Fruit fly (Drosophila melanogaster) whole organism, pupa: Measurements from ENCODE around the gene BBS1.

Experiments used
- CG10348 ChIP-seq: fragments of 200-800 bp; sonication (Bioruptor generic); IDR thresholded peaks from 2 replicates; pipeline ENCODE4 v1.3.6; 2022; ENCODE audit warnings: missing biosample characterization, missing genetic modification characterization
- CG13204 ChIP-seq: fragments of 200-800 bp; sonication (Bioruptor generic); optimal IDR thresholded peaks from 2 replicates; lab custom pipeline; 2018; ENCODE audit warnings: missing biosample characterization, mild to moderate bottlenecking, missing genetic modification characterization, moderate library complexity
- CG14655 ChIP-seq: fragments of 200-800 bp; sonication (Bioruptor generic); optimal IDR thresholded peaks from 3 replicates; lab custom pipeline; 2017; ENCODE audit warnings: mild to moderate bottlenecking, missing biosample characterization, missing genetic modification reagents, missing genetic modification characterization
- CG15710 ChIP-seq: fragments of 200-800 bp; sonication (Bioruptor generic); optimal IDR thresholded peaks from 2 replicates; lab custom pipeline; 2018; ENCODE audit warnings: missing biosample characterization, mild to moderate bottlenecking, missing genetic modification characterization, moderate library complexity
- CG17806 ChIP-seq: fragments of 200-800 bp; sonication (Bioruptor generic); optimal IDR thresholded peaks from 2 replicates; lab custom pipeline; 2018; ENCODE audit warnings: missing biosample characterization, mild to moderate bottlenecking, missing genetic modification characterization, moderate library complexity
- CG4496 ChIP-seq: fragments of 200-800 bp; sonication (Bioruptor generic); IDR thresholded peaks from 3 replicates; pipeline ENCODE4 v1.3.6; 2022; ENCODE audit warnings: missing biosample characterization, missing genetic modification characterization
- CG8159 ChIP-seq: fragments of 200-800 bp; sonication (Bioruptor generic); optimal IDR thresholded peaks from 3 replicates; lab custom pipeline; 2018; ENCODE audit warnings: missing biosample characterization, mild to moderate bottlenecking, missing genetic modification characterization, moderate library complexity
- EcR ChIP-seq: fragments of 200-800 bp; sonication (Bioruptor generic); optimal IDR thresholded peaks from 3 replicates; lab custom pipeline; 2019; ENCODE audit warnings: missing biosample characterization, missing genetic modification characterization, mild to moderate bottlenecking, moderate library complexity, missing genetic modification reagents
- Ets98B ChIP-seq: fragments of 200-800 bp; sonication (Bioruptor generic); IDR thresholded peaks from 2 replicates; pipeline ENCODE4 v1.3.6; 2022; ENCODE audit warnings: missing biosample characterization, missing genetic modification characterization
- Snoo ChIP-seq: fragments of 200-800 bp; sonication (Bioruptor generic); optimal IDR thresholded peaks from 3 replicates; lab custom pipeline; 2017; ENCODE audit warnings: missing biosample characterization, mild to moderate bottlenecking, missing genetic modification characterization, inconsistent platforms
- fd96Ca ChIP-seq: fragments of 200-800 bp; sonication (Bioruptor generic); IDR thresholded peaks from 3 replicates; pipeline ENCODE4 v1.3.6; 2022; ENCODE audit warnings: missing biosample characterization, missing genetic modification characterization
- rn ChIP-seq: fragments of 200-800 bp; sonication (Bioruptor generic); IDR thresholded peaks from 2 replicates; pipeline ENCODE4 v1.3.6; 2022; ENCODE audit warnings: missing biosample characterization, missing genetic modification characterization

DNA sequence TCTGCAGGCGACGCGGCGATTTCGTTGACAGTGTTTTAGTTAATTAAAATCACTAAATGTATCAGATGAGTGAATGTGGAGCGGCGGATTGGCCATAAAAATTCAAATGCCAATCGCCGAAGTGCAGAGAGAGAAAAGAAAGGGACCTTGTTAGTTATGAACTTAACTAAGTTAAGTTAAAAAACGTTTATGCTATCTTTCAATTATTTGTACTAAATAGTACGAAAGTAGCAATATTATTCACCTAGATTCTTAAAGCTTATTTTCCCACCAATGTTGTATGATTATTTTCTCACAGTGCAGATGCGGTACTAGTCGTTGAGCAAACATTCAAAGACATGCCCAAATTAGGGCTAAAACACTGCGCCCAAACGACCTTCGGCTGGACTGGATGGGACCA, 34.9 kb upstream of the BBS1 start:
- TF ChIP-seq CG14655 (GFP tag; lab: Kevin White, UChicago) (peak; percentile 10), CG8159 (tag; lab: Kevin White, UChicago) (peak; percentile 55), CG10348 (GFP tag; lab: Robert Waterston, UW) (no peak), fd96Ca (no peak), CG13204 (GFP tag; lab: Kevin White, UChicago) (no peak), rn (no peak), CG15710 (tag; lab: Kevin White, UChicago) (peak; percentile 7), CG17806 (peak; percentile 47), EcR (GFP tag; lab: Kevin White, UChicago) (no peak), Ets98B (no peak), CG4496 (peak; percentile 26; the same call in 1 of the 3 replicates), Snoo (tag; lab: Kevin White, UChicago) (peak; percentile 5)
